Worm (Caenorhabditis elegans) whole organism, young adult: ENCODE data around the gene cyn-16.

Experiments
- F39B2.1 ChIP-seq: fragments of 200-800 bp; sonication (Bioruptor generic); IDR thresholded peaks from 2 replicates; pipeline ENCODE4 v1.3.6; 2022; ENCODE audit warnings: missing genetic modification reagents, missing genetic modification characterization, missing compliant biosample characterization
- nfyb-1 ChIP-seq: fragments of 200-800 bp; sonication (Bioruptor generic); IDR thresholded peaks from 2 replicates; pipeline ENCODE4 v1.3.6; 2022; ENCODE audit warnings: missing genetic modification reagents, missing genetic modification characterization, missing compliant biosample characterization
- pha-4 ChIP-seq: fragments of 150-350 bp; sonication (generic microtip); optimal IDR thresholded peaks from 2 replicates; lab custom pipeline; 2014; ENCODE audit warnings: missing biosample characterization, missing genetic modification reagents, missing genetic modification characterization
- ztf-22 ChIP-seq: fragments of 200-800 bp; sonication (Bioruptor generic); optimal IDR thresholded peaks from 2 replicates; lab custom pipeline; 2018; ENCODE audit warnings: mild to moderate bottlenecking, missing genetic modification characterization, moderate library complexity, missing compliant biosample characterization

- TF ChIP-seq pha-4 (no peak), nfyb-1 (GFP tag; lab: Robert Waterston, UW) (no peak), F39B2.1 (GFP tag; lab: Robert Waterston, UW) (no peak), ztf-22 (GFP tag; lab: Kevin White, UChicago) (no peak)
These were observed 13.1 kb downstream of the cyn-16 start, which contains the start of gene Y17G7B.12 for ce11 chrII:12023315-12023878.
